Fruit fly (Drosophila melanogaster) whole organism, pupa: Measurements from ENCODE around the gene fy.

Experiments
- CG12605 ChIP-seq: fragments of 200-800 bp; sonication (Bioruptor generic); IDR thresholded peaks from 2 replicates; pipeline ENCODE4 v1.3.6; 2022; ENCODE audit warnings: missing biosample characterization, missing genetic modification characterization
- CG32121 ChIP-seq: fragments of 200-800 bp; sonication (Bioruptor generic); IDR thresholded peaks from 2 replicates; pipeline ENCODE4 v1.3.6; 2022; ENCODE audit warnings: missing biosample characterization, missing genetic modification characterization
- CG4496 ChIP-seq: fragments of 200-800 bp; sonication (Bioruptor generic); IDR thresholded peaks from 3 replicates; pipeline ENCODE4 v1.3.6; 2022; ENCODE audit warnings: missing biosample characterization, missing genetic modification characterization

DNA sequence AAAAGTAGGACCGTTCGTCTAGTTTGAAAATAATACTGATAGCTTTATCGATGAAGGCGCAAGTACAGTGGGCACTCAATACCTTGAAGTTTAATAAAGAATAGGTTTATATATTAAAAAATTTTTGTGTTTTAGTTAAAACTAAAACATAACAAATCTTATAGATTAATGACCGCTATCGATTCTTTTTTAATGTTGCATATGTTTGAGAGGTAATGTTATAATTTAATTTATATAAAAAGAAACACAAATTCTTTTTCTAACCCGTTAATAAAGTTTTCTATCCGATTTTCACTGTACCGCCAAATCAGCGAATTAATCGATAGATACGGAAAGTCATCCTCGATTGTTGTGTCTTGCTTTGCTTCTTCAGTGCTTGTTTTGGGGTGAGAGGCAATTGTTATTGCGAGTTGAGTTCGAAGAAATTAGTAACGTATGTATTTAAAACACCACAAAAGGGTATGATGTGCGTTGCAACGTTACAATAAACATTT, 18.9 kb downstream of the fy start, which contains the start of the genes Dad1 and CG13384:
- peak; percentile 78 for TF ChIP-seq CG12605 (GFP tag; lab: Robert Waterston, UW)
- peak; percentile 88 for TF ChIP-seq CG4496 (GFP tag; lab: Robert Waterston, UW)
- TF ChIP-seq CG32121 (GFP tag; lab: Robert Waterston, UW) = peak; percentile 90
